Fruit fly (Drosophila melanogaster) whole organism, prepupa: ENCODE data around the gene Crz.
A peak's percentile ranks its signal among the peaks of the same experiment; 100 is the strongest.

Experiments used
- CG10669 ChIP-seq: fragments of 200-800 bp; sonication (Bioruptor generic); optimal IDR thresholded peaks from 3 replicates; lab custom pipeline; 2018; ENCODE audit warnings: missing biosample characterization, mild to moderate bottlenecking, missing genetic modification characterization, moderate library complexity
- CG11902 ChIP-seq: fragments of 200-800 bp; sonication (Bioruptor generic); optimal IDR thresholded peaks from 3 replicates; lab custom pipeline; 2016; ENCODE audit warnings: missing biosample characterization, missing genetic modification characterization
- CG15336 ChIP-seq: fragments of 200-800 bp; sonication (Bioruptor generic); IDR thresholded peaks from 2 replicates; pipeline ENCODE4 v1.3.6; 2022; ENCODE audit warnings: missing biosample characterization, missing genetic modification characterization
- CG1621 ChIP-seq: fragments of 200-800 bp; sonication (Bioruptor generic); optimal IDR thresholded peaks from 3 replicates; lab custom pipeline; 2018; ENCODE audit warnings: missing biosample characterization, mild to moderate bottlenecking, missing genetic modification characterization
- CG16779 ChIP-seq: fragments of 200-800 bp; sonication (Bioruptor generic); optimal IDR thresholded peaks from 3 replicates; lab custom pipeline; 2017; ENCODE audit warnings: missing biosample characterization, mild to moderate bottlenecking, missing genetic modification characterization
- CG3032 ChIP-seq: fragments of 200-800 bp; optimal IDR thresholded peaks from 2 replicates; lab custom pipeline; 2019; ENCODE audit warnings: missing biosample characterization, mild to moderate bottlenecking, missing genetic modification characterization, moderate library complexity
- CG31627 ChIP-seq: fragments of 200-800 bp; sonication (Bioruptor generic); optimal IDR thresholded peaks from 3 replicates; lab custom pipeline; 2016; ENCODE audit warnings: missing biosample characterization, missing genetic modification characterization
- CG32006 ChIP-seq: fragments of 200-800 bp; sonication (Bioruptor generic); optimal IDR thresholded peaks from 3 replicates; lab custom pipeline; 2017; ENCODE audit warnings: missing biosample characterization, mild to moderate bottlenecking, missing genetic modification characterization
- CG34406 ChIP-seq: fragments of 200-800 bp; sonication (Bioruptor generic); optimal IDR thresholded peaks from 3 replicates; lab custom pipeline; 2016; ENCODE audit warnings: missing biosample characterization, missing genetic modification characterization
- CG3919 ChIP-seq: fragments of 200-800 bp; sonication (Bioruptor generic); optimal IDR thresholded peaks from 3 replicates; lab custom pipeline; 2016; ENCODE audit warnings: missing biosample characterization, missing genetic modification characterization
- CG6276 ChIP-seq: fragments of 200-800 bp; sonication (Bioruptor generic); optimal IDR thresholded peaks from 2 replicates; lab custom pipeline; 2017; ENCODE audit warnings: missing biosample characterization, mild to moderate bottlenecking, missing genetic modification characterization
- CG6792 ChIP-seq: fragments of 200-800 bp; sonication (Bioruptor generic); optimal IDR thresholded peaks from 3 replicates; lab custom pipeline; 2016; ENCODE audit warnings: missing biosample characterization, missing genetic modification characterization
- CG7368 ChIP-seq: fragments of 200-800 bp; sonication (Bioruptor generic); optimal IDR thresholded peaks from 3 replicates; lab custom pipeline; 2016; ENCODE audit warnings: missing biosample characterization, missing genetic modification characterization
- CG8119 ChIP-seq: fragments of 200-800 bp; sonication (Bioruptor generic); IDR thresholded peaks from 3 replicates; pipeline ENCODE4 v1.3.6; 2022; ENCODE audit warnings: missing biosample characterization, missing genetic modification characterization
- CG8319 ChIP-seq: fragments of 200-800 bp; sonication (Bioruptor generic); optimal IDR thresholded peaks from 3 replicates; lab custom pipeline; 2016; ENCODE audit warnings: missing biosample characterization, missing genetic modification characterization
- CG8632 ChIP-seq: fragments of 200-800 bp; sonication (Bioruptor generic); optimal IDR thresholded peaks from 3 replicates; lab custom pipeline; 2016; ENCODE audit warnings: missing biosample characterization, missing genetic modification characterization
- Eip93F ChIP-seq: fragments of 200-800 bp; sonication (Bioruptor generic); optimal IDR thresholded peaks from 2 replicates; lab custom pipeline; 2016; ENCODE audit warnings: missing biosample characterization, mild to moderate bottlenecking, missing genetic modification characterization
- Ets21C ChIP-seq: fragments of 200-800 bp; sonication (Bioruptor generic); optimal IDR thresholded peaks from 3 replicates; lab custom pipeline; 2016; ENCODE audit warnings: missing biosample characterization, missing genetic modification characterization
- Gug ChIP-seq: fragments of 200-800 bp; sonication (Bioruptor generic); IDR thresholded peaks from 2 replicates; pipeline ENCODE4 v1.3.6; 2022; ENCODE audit warnings: missing biosample characterization, missing genetic modification characterization
- Hr38 ChIP-seq: sonication (Bioruptor generic); optimal IDR thresholded peaks from 2 replicates; lab custom pipeline; 2016; ENCODE audit warnings: missing biosample characterization, missing genetic modification characterization
- Hr4 ChIP-seq: fragments of 200-800 bp; sonication (Bioruptor generic); optimal IDR thresholded peaks from 3 replicates; lab custom pipeline; 2016; ENCODE audit warnings: missing biosample characterization, missing genetic modification characterization
- Met ChIP-seq: fragments of 200-800 bp; sonication (Bioruptor generic); optimal IDR thresholded peaks from 3 replicates; lab custom pipeline; 2016; ENCODE audit warnings: missing biosample characterization, missing genetic modification characterization
- OdsH ChIP-seq: fragments of 200-800 bp; sonication (Bioruptor generic); optimal IDR thresholded peaks from 3 replicates; lab custom pipeline; 2016; ENCODE audit warnings: missing biosample characterization, missing genetic modification characterization
- Sox102F ChIP-seq: fragments of 200-800 bp; sonication (Bioruptor generic); optimal IDR thresholded peaks from 2 replicates; lab custom pipeline; 2016; ENCODE audit warnings: missing biosample characterization, mild to moderate bottlenecking, missing genetic modification characterization
- Sox15 ChIP-seq: fragments of 200-800 bp; sonication (Bioruptor generic); optimal IDR thresholded peaks from 3 replicates; lab custom pipeline; 2016; ENCODE audit warnings: missing biosample characterization, missing genetic modification characterization
- achi ChIP-seq: fragments of 200-800 bp; sonication (Bioruptor generic); optimal IDR thresholded peaks from 3 replicates; lab custom pipeline; 2016; ENCODE audit warnings: missing biosample characterization, missing genetic modification characterization
- acj6 ChIP-seq: fragments of 200-800 bp; sonication (Bioruptor generic); optimal IDR thresholded peaks from 3 replicates; lab custom pipeline; 2016; ENCODE audit warnings: missing biosample characterization, missing genetic modification characterization
- dac ChIP-seq: fragments of 200-800 bp; sonication (Bioruptor generic); optimal IDR thresholded peaks from 2 replicates; lab custom pipeline; 2017; ENCODE audit warnings: missing biosample characterization, mild to moderate bottlenecking, missing genetic modification characterization
- dsx ChIP-seq: fragments of 200-800 bp; optimal IDR thresholded peaks from 3 replicates; lab custom pipeline; 2019; ENCODE audit warnings: missing biosample characterization, mild to moderate bottlenecking, missing genetic modification characterization, moderate library complexity; ENCODE audit not compliant: poor library complexity, severe bottlenecking
- eg ChIP-seq: fragments of 200-800 bp; sonication (Bioruptor generic); IDR thresholded peaks from 3 replicates; pipeline ENCODE4 v1.3.6; 2022; ENCODE audit warnings: missing biosample characterization, missing genetic modification characterization
- esn ChIP-seq: fragments of 200-800 bp; sonication (Bioruptor generic); optimal IDR thresholded peaks from 2 replicates; lab custom pipeline; 2016; ENCODE audit warnings: missing biosample characterization, mild to moderate bottlenecking, missing genetic modification characterization, moderate library complexity
- fkh ChIP-seq: fragments of 200-800 bp; sonication (Bioruptor generic); optimal IDR thresholded peaks from 3 replicates; lab custom pipeline; 2017; ENCODE audit warnings: missing biosample characterization, mild to moderate bottlenecking, missing genetic modification characterization, moderate library complexity
- lz ChIP-seq: fragments of 200-800 bp; sonication (Bioruptor generic); optimal IDR thresholded peaks from 3 replicates; lab custom pipeline; 2016; ENCODE audit warnings: missing biosample characterization, missing genetic modification characterization
- net ChIP-seq: fragments of 200-800 bp; sonication (Bioruptor generic); optimal IDR thresholded peaks from 3 replicates; lab custom pipeline; 2016; ENCODE audit warnings: missing biosample characterization, missing genetic modification characterization
- pdm3 ChIP-seq: fragments of 200-800 bp; sonication (Bioruptor generic); optimal IDR thresholded peaks from 3 replicates; lab custom pipeline; 2016; ENCODE audit warnings: missing biosample characterization, missing genetic modification characterization
- salr ChIP-seq, 2 experiments: fragments of 200-800 bp; sonication (Bioruptor generic); optimal IDR thresholded peaks; 3 replicates each; lab custom pipeline; 2016 to 2018; ENCODE audit warnings: missing biosample characterization in 2 of 2, missing genetic modification characterization in 2 of 2, mild to moderate bottlenecking in 1 of 2
- svp ChIP-seq: fragments of 200-800 bp; sonication (Bioruptor generic); peaks from one replicate; lab custom pipeline; 2016; ENCODE audit warnings: missing biosample characterization, missing genetic modification characterization
- topi ChIP-seq: fragments of 200-800 bp; sonication (Bioruptor generic); optimal IDR thresholded peaks from 3 replicates; lab custom pipeline; 2016; ENCODE audit warnings: missing biosample characterization, missing genetic modification characterization

Gene Crz

dm6 chr3R:14326250-14327112 is 11.8 kb downstream of the Crz start, which contains the start of the genes Afti and ATPsynE (continued):
- TF ChIP-seq Hr38 (GFP tag; lab: Kevin White, UChicago) (no peak), CG10669 (GFP tag; lab: Kevin White, UChicago) (no peak), Eip93F (no peak), CG15336 (GFP tag; lab: Robert Waterston, UW) (peak; percentile 51), CG32006 (no peak), esn (GFP tag; lab: Kevin White, UChicago) (peak; percentile 69), OdsH (GFP tag; lab: Kevin White, UChicago) (no peak), salr (GFP tag; optimal IDR thresholded peaks at IDR 0.05; lab: Kevin White, UChicago) (peak in 1 of 2 experiments; percentile 36), CG16779 (tag; lab: Kevin White, UChicago) (no peak), Ets21C (GFP tag; lab: Kevin White, UChicago) (no peak), CG31627 (peak; percentile 85), dsx (GFP tag; lab: Kevin White, UChicago) (no peak), CG1621 (tag; lab: Kevin White, UChicago) (peak; percentile 8), CG3919 (GFP tag; lab: Kevin White, UChicago) (no peak), CG8119 (no peak), svp (no peak), achi (GFP tag; lab: Kevin White, UChicago) (peak; percentile 100), CG11902 (GFP tag; lab: Kevin White, UChicago) (peak; percentile 62), CG3032 (tag; lab: Kevin White, UChicago) (peak; percentile 66), acj6 (GFP tag; lab: Kevin White, UChicago) (peak; percentile 71), eg (no peak; the same call in 2 of the 3 replicates), Met (GFP tag; lab: Kevin White, UChicago) (no peak), CG7368 (GFP tag; lab: Kevin White, UChicago) (peak; percentile 34), CG6276 (GFP tag; lab: Kevin White, UChicago) (no peak), dac (no peak), CG8319 (GFP tag; lab: Kevin White, UChicago) (no peak), net (GFP tag; lab: Kevin White, UChicago) (peak; percentile 37), CG34406 (peak; percentile 30), topi (GFP tag; lab: Kevin White, UChicago) (peak; percentile 54), Sox102F (no peak), Hr4 (GFP tag; lab: Kevin White, UChicago) (no peak), pdm3 (GFP tag; lab: Kevin White, UChicago) (no peak), lz (peak; percentile 75), Gug (GFP tag; lab: Robert Waterston, UW) (peak; percentile 18; the same call in 1 of the 2 replicates)

- TF ChIP-seq svp (no peak), CG8632 (GFP tag; lab: Kevin White, UChicago) (no peak), esn (GFP tag; lab: Kevin White, UChicago) (no peak), OdsH (GFP tag; lab: Kevin White, UChicago) (no peak), Sox15 (GFP tag; lab: Kevin White, UChicago) (no peak), fkh (GFP tag; lab: Kevin White, UChicago) (no peak), CG6792 (GFP tag; lab: Kevin White, UChicago) (no peak)
These were observed 12.4 kb downstream of the Crz start for dm6 chr3R:14327113-14327466.
